Worm (Caenorhabditis elegans): Measurements from ENCODE around the gene sqv-8.

sqv-8 gene

DNA sequence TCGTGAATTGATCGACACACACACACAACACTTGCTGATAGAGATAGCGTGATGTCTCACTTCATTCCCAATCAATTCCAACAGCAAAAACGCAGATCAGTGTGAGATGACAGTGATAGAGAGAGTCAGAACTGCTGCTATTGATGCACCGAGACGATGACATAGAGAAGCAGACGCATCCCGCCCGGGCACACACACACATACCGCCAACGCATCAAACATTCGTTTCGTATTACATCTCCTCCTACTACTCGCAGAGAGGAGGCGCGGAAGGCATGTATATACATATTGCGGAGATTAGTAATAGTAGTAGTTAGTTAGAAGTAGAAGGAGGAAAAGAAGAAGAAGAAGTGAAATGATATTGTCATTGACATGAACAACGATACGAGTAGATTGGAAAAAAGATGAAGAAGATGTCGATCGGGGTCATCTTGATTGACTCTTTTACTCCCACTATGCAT, 27.3 kb upstream of the sqv-8 start (continued):
- TF ChIP-seq F10E7.11 (tag; optimal IDR thresholded peaks at IDR 0.05) (no peak), gei-17 (GFP tag; optimal IDR thresholded peaks at IDR 0.05) (no peak), zim-3 (tag; optimal IDR thresholded peaks at IDR 0.05) (peak; percentile 15), dox-1 (GFP tag; IDR thresholded peaks at IDR 0.05) (peak; percentile 49; the same call in 1 of the 2 replicates), mel-28 (tag; optimal IDR thresholded peaks at IDR 0.05; ENCODE audit: borderline replicate concordance) (no peak), lsy-27 (tag; optimal IDR thresholded peaks at IDR 0.05; ENCODE audit: borderline replicate concordance, insufficient read depth) (no peak), Y56A3A.18 (GFP tag; IDR thresholded peaks at IDR 0.05) (0 out of 2 replicates have a peak, but pooled peaks have one; percentile 36), ztf-22 (GFP tag; optimal IDR thresholded peaks at IDR 0.05) (peak; percentile 76), lsl-1 (GFP tag; optimal IDR thresholded peaks at IDR 0.05) (no peak), madf-10 (tag; optimal IDR thresholded peaks at IDR 0.05) (peak; percentile 15), F55B11.4 (tag; optimal IDR thresholded peaks at IDR 0.05; ENCODE audit: borderline replicate concordance, insufficient read depth) (no peak), nhr-27 (tag; optimal IDR thresholded peaks at IDR 0.05) (no peak), sptf-2 (GFP tag; optimal IDR thresholded peaks at IDR 0.05) (no peak), pbrm-1 (GFP tag; IDR thresholded peaks at IDR 0.05) (no peak), ceh-100 (GFP tag; IDR thresholded peaks at IDR 0.05) (no peak), B0336.3 (GFP tag; IDR thresholded peaks at IDR 0.05) (peak; percentile 41; the same call in 1 of the 2 replicates), C17E4.6 (GFP tag; IDR thresholded peaks at IDR 0.05) (no peak), rpc-1 (optimal IDR thresholded peaks at IDR 0.05) (no peak), rpc-1 (tag; optimal IDR thresholded peaks at IDR 0.05) (no peak)

DNA sequence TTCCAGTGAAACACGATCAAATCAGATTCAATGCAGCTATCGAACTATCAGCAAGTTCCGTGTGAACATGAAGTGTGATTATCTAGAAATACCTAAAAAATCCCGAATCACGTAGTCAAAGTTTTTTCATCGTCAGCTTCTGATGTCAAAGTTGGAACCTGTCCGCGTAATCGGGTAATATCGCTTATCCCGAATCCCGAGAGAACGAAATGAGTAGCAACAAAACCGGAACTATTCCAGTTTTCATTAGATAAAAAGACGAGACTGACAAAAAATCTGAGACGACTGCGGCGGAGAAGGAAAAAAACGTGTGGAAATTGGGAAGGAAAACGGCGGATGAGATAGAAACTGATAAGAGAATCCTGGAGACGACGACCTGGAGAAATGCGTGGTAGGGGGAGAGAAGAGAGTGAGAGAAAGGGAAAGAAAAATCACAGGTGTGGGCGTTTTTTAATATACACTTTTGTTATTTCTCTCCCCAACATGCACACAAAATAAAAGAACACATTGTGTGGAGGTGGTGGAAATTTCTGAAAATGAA, 26.7 kb upstream of the sqv-8 start:
- 0 out of 2 replicates have a peak, but pooled peaks have one; percentile 28 for TF ChIP-seq Y56A3A.18 (GFP tag; IDR thresholded peaks at IDR 0.05)
- no peak for TF ChIP-seq T07F8.4 (tag; optimal IDR thresholded peaks at IDR 0.05)
- TF ChIP-seq let-607 (tag; optimal IDR thresholded peaks at IDR 0.05), result no peak
- no peak for TF ChIP-seq C06A6.2 (GFP tag; conservative IDR thresholded peaks at IDR 0.05)
- TF ChIP-seq zfh-2 (GFP tag; conservative IDR thresholded peaks at IDR 0.05), result peak; percentile 41; the same call in 1 of the 2 replicates
- 0 out of 2 replicates have a peak, but pooled peaks have one; percentile 8 for TF ChIP-seq mcd-1 (GFP tag; IDR thresholded peaks at IDR 0.05)
- peak; percentile 89 for TF ChIP-seq ama-1 (optimal IDR thresholded peaks at IDR 0.05)
- TF ChIP-seq ama-1 (GFP tag; optimal IDR thresholded peaks at IDR 0.05), result no peak
- TF ChIP-seq rcor-1 (GFP tag; IDR thresholded peaks at IDR 0.05), result no peak

- TF ChIP-seq attf-6 (GFP tag; IDR thresholded peaks at IDR 0.05) (no peak), nhr-80 (tag; optimal IDR thresholded peaks at IDR 0.05) (peak; percentile 72), ZK185.1 (tag; optimal IDR thresholded peaks at IDR 0.05; ENCODE audit: poor library complexity, severe bottlenecking) (peak; percentile 29), let-607 (tag; optimal IDR thresholded peaks at IDR 0.05) (peak; percentile 93 to 94)
Measured at ce11 chrII:9620616-9621015, 26.2 kb upstream of the sqv-8 start.

DNA sequence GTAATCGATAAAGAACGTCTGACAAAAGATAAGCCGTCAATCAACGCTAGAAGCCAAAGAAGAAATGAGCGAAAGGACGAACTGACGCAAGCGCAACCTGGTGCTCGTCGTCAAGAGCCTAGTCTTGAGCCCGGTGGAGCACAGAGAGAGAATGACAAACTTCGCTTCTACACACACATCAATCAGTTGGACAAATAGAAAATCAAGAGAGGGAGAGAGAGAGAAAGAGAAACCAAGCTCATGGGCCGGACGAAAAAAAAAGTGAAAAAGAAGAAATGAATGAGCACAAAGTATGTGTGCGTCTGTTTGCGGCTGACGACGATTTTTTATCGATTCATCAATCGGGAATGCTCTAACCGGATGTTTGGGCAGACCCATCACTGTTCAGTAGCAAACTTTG, 25.7 kb upstream of the sqv-8 start:
- TF ChIP-seq Y56A3A.18 (GFP tag; IDR thresholded peaks at IDR 0.05) (no peak), dox-1 (GFP tag; IDR thresholded peaks at IDR 0.05) (0 out of 2 replicates have a peak, but pooled peaks have one; percentile 14), pbrm-1 (GFP tag; IDR thresholded peaks at IDR 0.05) (no peak), mcd-1 (GFP tag; IDR thresholded peaks at IDR 0.05) (0 out of 2 replicates have a peak, but pooled peaks have one; percentile 35), ama-1 (optimal IDR thresholded peaks at IDR 0.05) (peak; percentile 33), ama-1 (GFP tag; optimal IDR thresholded peaks at IDR 0.05) (no peak), pha-4 (tag; optimal IDR thresholded peaks at IDR 0.05) (peak; percentile 43), hmg-1.2 (GFP tag; IDR thresholded peaks at IDR 0.05) (peak; percentile 14; the same call in 1 of the 2 replicates), ekl-4 (GFP tag; IDR thresholded peaks at IDR 0.05) (peak; percentile 27; the same call in 1 of the 2 replicates), zfh-2 (GFP tag; conservative IDR thresholded peaks at IDR 0.05) (peak; percentile 41)

All from whole organism, young adult.